Fruit fly (Drosophila melanogaster) whole organism, embryonic: ENCODE data around the gene Gycbeta100B.

Experiments
- CG12155 ChIP-seq: fragments of 200-800 bp; sonication (Bioruptor generic); optimal IDR thresholded peaks from 3 replicates; lab custom pipeline; 2016; ENCODE audit warnings: missing biosample characterization, missing genetic modification characterization
- CG4404 ChIP-seq: fragments of 200-800 bp; sonication (Bioruptor generic); IDR thresholded peaks from 2 replicates; pipeline ENCODE4 v1.3.6; 2022; ENCODE audit warnings: missing biosample characterization, missing genetic modification characterization
- CG7839 ChIP-seq: fragments of 200-800 bp; sonication (Bioruptor generic); optimal IDR thresholded peaks from 3 replicates; lab custom pipeline; 2018; ENCODE audit warnings: missing biosample characterization, mild to moderate bottlenecking, missing genetic modification characterization, moderate library complexity
- CG8281 ChIP-seq: fragments of 200-800 bp; sonication (Bioruptor generic); optimal IDR thresholded peaks from 2 replicates; lab custom pipeline; 2018; ENCODE audit warnings: missing biosample characterization, mild to moderate bottlenecking, missing genetic modification characterization, moderate library complexity
- CG8924 ChIP-seq: fragments of 200-800 bp; optimal IDR thresholded peaks from 3 replicates; lab custom pipeline; 2019; ENCODE audit warnings: missing biosample characterization, mild to moderate bottlenecking, missing genetic modification characterization, moderate library complexity
- Lpt ChIP-seq: fragments of >200 bp; optimal IDR thresholded peaks from 2 replicates; lab custom pipeline; 2018; ENCODE audit warnings: missing biosample characterization, missing genetic modification characterization
- Mrtf ChIP-seq: fragments of 200-800 bp; sonication (Bioruptor generic); IDR thresholded peaks from 3 replicates; pipeline ENCODE4 v1.3.6; 2022; ENCODE audit warnings: missing biosample characterization, missing genetic modification characterization
- Optix ChIP-seq: fragments of 200-800 bp; sonication (Bioruptor generic); IDR thresholded peaks from 3 replicates; pipeline ENCODE4 v1.3.6; 2022; ENCODE audit warnings: missing biosample characterization, missing genetic modification characterization
- Ptx1 ChIP-seq: fragments of 200-800 bp; sonication (Bioruptor generic); IDR thresholded peaks from 2 replicates; pipeline ENCODE4 v1.3.6; 2022; ENCODE audit warnings: missing biosample characterization, missing genetic modification characterization
- ttk ChIP-seq: fragments of 200-800 bp; sonication (Bioruptor generic); IDR thresholded peaks from 2 replicates; pipeline ENCODE4 v2.1.2; 2022; ENCODE audit warnings: missing biosample characterization, missing genetic modification characterization

DNA sequence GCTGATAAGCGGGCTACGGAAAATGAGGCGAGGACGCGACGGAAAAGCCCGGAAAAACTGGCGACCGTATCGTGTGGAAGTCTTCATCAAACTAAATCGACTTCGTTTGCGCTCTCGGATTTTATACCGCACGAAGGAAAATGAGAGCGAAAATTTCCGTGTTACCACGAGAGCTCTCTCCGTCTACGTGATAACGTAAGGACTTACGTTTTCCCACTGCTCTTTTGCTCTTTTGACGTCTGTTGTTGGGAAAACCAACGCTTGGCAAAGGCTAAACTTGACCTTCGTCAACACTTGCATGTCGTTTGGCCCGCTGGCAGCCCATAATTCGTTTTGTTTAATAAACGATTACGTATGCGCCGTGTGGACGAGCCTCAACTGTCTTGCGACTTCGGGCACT lies 37.0 kb upstream of the Gycbeta100B start, which contains the start of gene CG11317:
- no peak for TF ChIP-seq Optix (GFP tag; lab: Robert Waterston, UW)
- no peak for TF ChIP-seq CG7839
- TF ChIP-seq Mrtf = no peak
- TF ChIP-seq CG8924 (tag; lab: Kevin White, UChicago) = no peak
- TF ChIP-seq Ptx1 (GFP tag; lab: Robert Waterston, UW) = no peak
- TF ChIP-seq CG12155 (GFP tag; lab: Kevin White, UChicago) = no peak
- TF ChIP-seq ttk = no peak
- TF ChIP-seq CG4404 (GFP tag; lab: Robert Waterston, UW) = no peak
- TF ChIP-seq CG8281 = no peak
- TF ChIP-seq Lpt = no peak
